Fruit fly (Drosophila melanogaster) whole organism, pupa: ENCODE measurements around the gene odd.

Experiments used
- CG12605 ChIP-seq: fragments of 200-800 bp; sonication (Bioruptor generic); IDR thresholded peaks from 2 replicates; pipeline ENCODE4 v1.3.6; 2022; ENCODE audit warnings: missing biosample characterization, missing genetic modification characterization
- CG14655 ChIP-seq: fragments of 200-800 bp; sonication (Bioruptor generic); optimal IDR thresholded peaks from 3 replicates; lab custom pipeline; 2017; ENCODE audit warnings: mild to moderate bottlenecking, missing biosample characterization, missing genetic modification reagents, missing genetic modification characterization
- CG17806 ChIP-seq: fragments of 200-800 bp; sonication (Bioruptor generic); optimal IDR thresholded peaks from 2 replicates; lab custom pipeline; 2018; ENCODE audit warnings: missing biosample characterization, mild to moderate bottlenecking, missing genetic modification characterization, moderate library complexity
- CG32121 ChIP-seq: fragments of 200-800 bp; sonication (Bioruptor generic); IDR thresholded peaks from 2 replicates; pipeline ENCODE4 v1.3.6; 2022; ENCODE audit warnings: missing biosample characterization, missing genetic modification characterization
- CG34367 ChIP-seq: fragments of 200-800 bp; sonication (Bioruptor generic); optimal IDR thresholded peaks from 2 replicates; lab custom pipeline; 2018; ENCODE audit warnings: missing biosample characterization, mild to moderate bottlenecking, missing genetic modification characterization
- CG8159 ChIP-seq: fragments of 200-800 bp; sonication (Bioruptor generic); optimal IDR thresholded peaks from 3 replicates; lab custom pipeline; 2018; ENCODE audit warnings: missing biosample characterization, mild to moderate bottlenecking, missing genetic modification characterization, moderate library complexity
- EcR ChIP-seq: fragments of 200-800 bp; sonication (Bioruptor generic); optimal IDR thresholded peaks from 3 replicates; lab custom pipeline; 2019; ENCODE audit warnings: missing biosample characterization, missing genetic modification characterization, mild to moderate bottlenecking, moderate library complexity, missing genetic modification reagents
- Ets98B ChIP-seq: fragments of 200-800 bp; sonication (Bioruptor generic); IDR thresholded peaks from 2 replicates; pipeline ENCODE4 v1.3.6; 2022; ENCODE audit warnings: missing biosample characterization, missing genetic modification characterization
- Pif1B ChIP-seq: fragments of 200-800 bp; sonication (Bioruptor generic); optimal IDR thresholded peaks from 3 replicates; lab custom pipeline; 2016; ENCODE audit warnings: missing biosample characterization, missing genetic modification characterization
- gl ChIP-seq: fragments of 200-800 bp; sonication (Bioruptor generic); optimal IDR thresholded peaks from 2 replicates; lab custom pipeline; 2018; ENCODE audit warnings: missing biosample characterization, mild to moderate bottlenecking, missing genetic modification characterization
- rn ChIP-seq: fragments of 200-800 bp; sonication (Bioruptor generic); IDR thresholded peaks from 2 replicates; pipeline ENCODE4 v1.3.6; 2022; ENCODE audit warnings: missing biosample characterization, missing genetic modification characterization

DNA sequence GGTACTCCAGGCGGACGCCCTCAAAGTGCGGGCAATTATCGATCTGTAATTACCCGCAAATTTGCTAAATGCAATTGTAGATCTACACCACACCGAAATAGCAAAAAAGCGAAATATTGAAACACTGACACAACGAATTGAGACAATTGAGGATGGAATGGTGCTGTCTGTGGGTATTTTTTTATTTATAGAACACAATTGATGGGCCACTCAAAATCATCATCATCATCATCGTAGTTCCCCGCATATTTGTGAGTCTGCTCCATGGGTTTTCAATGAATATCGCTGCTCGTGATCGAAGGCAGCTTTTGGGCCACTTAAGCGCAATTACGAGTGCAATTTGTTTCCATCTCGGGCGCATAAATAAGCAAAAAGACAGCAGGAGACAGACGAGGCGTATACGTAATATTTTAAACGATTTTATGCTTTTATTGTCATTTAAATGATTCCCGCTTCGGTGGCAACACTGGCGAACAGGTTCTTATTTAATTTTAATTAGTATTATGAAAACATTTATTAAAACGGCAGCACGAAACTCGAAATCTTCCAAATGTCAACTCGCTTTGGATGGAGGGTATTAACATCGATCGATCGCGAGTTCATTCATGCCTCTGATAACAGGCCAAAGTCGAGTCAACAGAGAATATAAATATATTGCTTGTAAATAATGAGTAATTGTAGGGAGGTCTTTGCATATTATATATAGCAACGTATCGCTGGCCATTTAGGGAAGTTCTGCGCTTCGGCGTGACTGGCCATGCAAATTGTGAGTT, 35.8 kb upstream of the odd start:
- TF ChIP-seq CG8159 (tag; lab: Kevin White, UChicago): no peak
- TF ChIP-seq EcR: peak; percentile 51
- no peak for TF ChIP-seq Pif1B (GFP tag; lab: Kevin White, UChicago)
- TF ChIP-seq CG32121 (GFP tag; lab: Robert Waterston, UW): no peak
- TF ChIP-seq CG12605 (GFP tag; lab: Robert Waterston, UW): no peak
- TF ChIP-seq CG34367: no peak
- TF ChIP-seq rn: no peak
- TF ChIP-seq Ets98B (GFP tag; lab: Robert Waterston, UW): no peak
- TF ChIP-seq CG17806 (tag; lab: Kevin White, UChicago): no peak
- no peak for TF ChIP-seq CG14655 (GFP tag; lab: Kevin White, UChicago)
- TF ChIP-seq gl (tag; lab: Kevin White, UChicago): no peak
